Worm (Caenorhabditis elegans): ENCODE data around the gene era-1.

ce11 chrV:6685963-6686362 is 16.9 kb upstream of the era-1 start:
- TF ChIP-seq ama-1 (optimal IDR thresholded peaks at IDR 0.05) (no peak), lin-15B (tag; optimal IDR thresholded peaks at IDR 0.05) (no peak), hlh-30 (tag; optimal IDR thresholded peaks at IDR 0.05; ENCODE audit: insufficient read depth) (no peak), ztf-11 (tag; optimal IDR thresholded peaks at IDR 0.05) (no peak), nhr-11 (tag; optimal IDR thresholded peaks at IDR 0.05) (no peak), zfp-3 (GFP tag; conservative IDR thresholded peaks at IDR 0.05) (no peak), lir-3 (tag; optimal IDR thresholded peaks at IDR 0.05) (no peak), ces-1 (GFP tag; optimal IDR thresholded peaks at IDR 0.05) (no peak), nhr-76 (tag; optimal IDR thresholded peaks at IDR 0.05) (no peak), nhr-6 (tag; optimal IDR thresholded peaks at IDR 0.05) (no peak), nhr-10 (tag; optimal IDR thresholded peaks at IDR 0.05) (no peak), dmd-6 (GFP tag; IDR thresholded peaks at IDR 0.05) (no peak)
